Fruit fly (Drosophila melanogaster): ENCODE data around the gene CG6678.

- TF ChIP-seq psq (optimal IDR thresholded peaks at IDR 0.05) = no peak
- TF ChIP-seq Sin3A (optimal IDR thresholded peaks at IDR 0.05) = no peak
- TF ChIP-seq ttk (optimal IDR thresholded peaks at IDR 0.05) = no peak
Measured at dm6 chr3R:21869464-21870100, 17.2 kb upstream of the CG6678 start, which contains the start of gene CG31174.
